Worm (Caenorhabditis elegans) whole organism, L4/young adult: ENCODE data around the gene tag-297.

Source experiments
- W03F9.2 ChIP-seq: fragments of 150-350 bp; optimal IDR thresholded peaks from 2 replicates; lab custom pipeline; 2014; ENCODE audit warnings: missing biosample characterization, missing genetic modification characterization
- dao-5 ChIP-seq: sonication (generic microtip); optimal IDR thresholded peaks from 2 replicates; lab custom pipeline; 2016; ENCODE audit warnings: missing genotype, missing genetic modification characterization, moderate library complexity, missing compliant biosample characterization
- him-1 ChIP-seq: sonication (generic microtip); optimal IDR thresholded peaks from 2 replicates; lab custom pipeline; 2016; ENCODE audit warnings: missing genotype, missing genetic modification reagents, missing genetic modification characterization, missing compliant biosample characterization

ce11 chrII:14643983-14644382 is 16.6 kb downstream of the tag-297 start, which contains the start of gene atgp-2:
- TF ChIP-seq W03F9.2 (tag; lab: Kevin White, UChicago): no peak
- TF ChIP-seq him-1 (tag; lab: Kevin White, UChicago): no peak
- no peak for TF ChIP-seq dao-5 (tag; lab: Kevin White, UChicago)
